Worm (Caenorhabditis elegans) whole organism, L2 larva: ENCODE measurements around the gene C14A11.6.

Experiments
- C34F6.9 ChIP-seq: fragments of 150-350 bp; optimal IDR thresholded peaks from 2 replicates; lab custom pipeline; 2014; ENCODE audit warnings: missing biosample characterization, missing genetic modification characterization
- F13H6.1 ChIP-seq: sonication (generic microtip); optimal IDR thresholded peaks from 2 replicates; lab custom pipeline; 2016; ENCODE audit warnings: missing genetic modification characterization, missing compliant biosample characterization
- R02D3.7 ChIP-seq: fragments of 150-350 bp; optimal IDR thresholded peaks from 2 replicates; lab custom pipeline; 2014; ENCODE audit warnings: missing biosample characterization, missing genetic modification characterization
- Y55F3AM.14 ChIP-seq: fragments of 200-800 bp; sonication (Bioruptor generic); optimal IDR thresholded peaks from 2 replicates; lab custom pipeline; 2018; ENCODE audit warnings: mild to moderate bottlenecking, missing genetic modification characterization, missing compliant biosample characterization
- ZK546.5 ChIP-seq: sonication (generic microtip); optimal IDR thresholded peaks from 2 replicates; lab custom pipeline; 2017; ENCODE audit warnings: missing biosample characterization, missing genetic modification characterization
- alr-1 ChIP-seq: fragments of 150-350 bp; optimal IDR thresholded peaks from 2 replicates; lab custom pipeline; 2014; ENCODE audit warnings: missing biosample characterization, missing genetic modification characterization
- aly-2 ChIP-seq: fragments of 150-350 bp; optimal IDR thresholded peaks from 2 replicates; lab custom pipeline; 2014; ENCODE audit warnings: missing biosample characterization, missing genetic modification characterization
- ama-1 ChIP-seq: fragments of 150-350 bp; optimal IDR thresholded peaks from 2 replicates; lab custom pipeline; 2018; ENCODE audit warnings: inconsistent platforms
- blmp-1 ChIP-seq: sonication (generic microtip); optimal IDR thresholded peaks from 2 replicates; lab custom pipeline; 2017; ENCODE audit warnings: missing genetic modification characterization, mild to moderate bottlenecking, missing compliant biosample characterization, antibody characterized with exemption, moderate library complexity; ENCODE audit not compliant: insufficient read depth
- ceh-16 ChIP-seq: fragments of 150-350 bp; optimal IDR thresholded peaks from 2 replicates; lab custom pipeline; 2014; ENCODE audit warnings: missing biosample characterization, missing genetic modification characterization
- ceh-82 ChIP-seq: fragments of 150-350 bp; optimal IDR thresholded peaks from 2 replicates; lab custom pipeline; 2014; ENCODE audit warnings: missing biosample characterization, missing genetic modification characterization
- crh-2 ChIP-seq: sonication (generic microtip); optimal IDR thresholded peaks from 2 replicates; lab custom pipeline; 2017; ENCODE audit warnings: missing biosample characterization, missing genetic modification characterization
- dmd-4 ChIP-seq: sonication (generic microtip); optimal IDR thresholded peaks from 2 replicates; lab custom pipeline; 2017; ENCODE audit warnings: missing biosample characterization, missing genetic modification characterization
- egl-27 ChIP-seq: sonication (generic microtip); optimal IDR thresholded peaks from 3 replicates; lab custom pipeline; 2017; ENCODE audit warnings: missing biosample characterization, missing genetic modification reagents, missing genetic modification characterization
- elt-1 ChIP-seq: fragments of 150-350 bp; optimal IDR thresholded peaks from 2 replicates; lab custom pipeline; 2014; ENCODE audit warnings: missing biosample characterization, missing genetic modification characterization
- elt-3 ChIP-seq: sonication (generic microtip); optimal IDR thresholded peaks from 2 replicates; lab custom pipeline; 2017; ENCODE audit warnings: missing biosample characterization, missing genetic modification characterization
- fos-1 ChIP-seq: fragments of 150-350 bp; optimal IDR thresholded peaks from 2 replicates; lab custom pipeline; 2014; ENCODE audit warnings: missing biosample characterization, missing genetic modification characterization
- gmeb-1 ChIP-seq: fragments of 150-350 bp; optimal IDR thresholded peaks from 2 replicates; lab custom pipeline; 2014; ENCODE audit warnings: missing biosample characterization, missing genetic modification characterization
- lin-11 ChIP-seq: fragments of 150-350 bp; sonication (generic microtip); optimal IDR thresholded peaks from 2 replicates; lab custom pipeline; 2014; ENCODE audit warnings: missing biosample characterization, missing genetic modification characterization, inconsistent platforms, mixed read lengths
- lin-13 ChIP-seq: fragments of 150-350 bp; optimal IDR thresholded peaks from 2 replicates; lab custom pipeline; 2014; ENCODE audit warnings: missing biosample characterization, missing genetic modification reagents, missing genetic modification characterization
- lin-39 ChIP-seq: fragments of 150-350 bp; optimal IDR thresholded peaks from 2 replicates; lab custom pipeline; 2014; ENCODE audit warnings: missing biosample characterization, missing genetic modification reagents, missing genetic modification characterization
- lsy-2 ChIP-seq, 2 experiments: fragments of 150-350 bp in 1 of 2; sonication (generic microtip) in 1 of 2; optimal IDR thresholded peaks; 2 replicates each; lab custom pipeline; 2014 to 2017; ENCODE audit warnings: missing biosample characterization in 2 of 2, missing genetic modification characterization in 2 of 2
- mab-5 ChIP-seq: fragments of 150-350 bp; optimal IDR thresholded peaks from 2 replicates; lab custom pipeline; 2014; ENCODE audit warnings: missing biosample characterization, missing genetic modification characterization
- mbf-1 ChIP-seq: sonication (generic microtip); optimal IDR thresholded peaks from 2 replicates; lab custom pipeline; 2017; ENCODE audit warnings: missing biosample characterization, missing genetic modification characterization
- mdl-1 ChIP-seq, 2 experiments: fragments of 150-350 bp in 1 of 2; sonication (generic microtip) in 1 of 2; optimal IDR thresholded peaks; 2 replicates each; lab custom pipeline; 2017; ENCODE audit warnings: missing biosample characterization in 2 of 2, missing genetic modification characterization in 2 of 2
- nhr-10 ChIP-seq: sonication (generic microtip); optimal IDR thresholded peaks from 2 replicates; lab custom pipeline; 2017; ENCODE audit warnings: missing biosample characterization, missing genetic modification characterization
- nhr-11 ChIP-seq: fragments of 150-350 bp; optimal IDR thresholded peaks from 2 replicates; lab custom pipeline; 2014; ENCODE audit warnings: missing biosample characterization, missing genetic modification characterization
- nhr-12 ChIP-seq: fragments of 150-350 bp; optimal IDR thresholded peaks from 2 replicates; lab custom pipeline; 2014; ENCODE audit warnings: missing biosample characterization, missing genetic modification characterization
- nhr-129 ChIP-seq: fragments of 150-350 bp; optimal IDR thresholded peaks from 2 replicates; lab custom pipeline; 2014; ENCODE audit warnings: missing biosample characterization, missing genetic modification characterization
- nhr-21 ChIP-seq: fragments of 150-350 bp; optimal IDR thresholded peaks from 2 replicates; lab custom pipeline; 2014; ENCODE audit warnings: missing biosample characterization, missing genetic modification characterization
- nhr-23 ChIP-seq: fragments of 150-350 bp; optimal IDR thresholded peaks from 2 replicates; lab custom pipeline; 2014; ENCODE audit warnings: missing biosample characterization, missing genetic modification reagents, missing genetic modification characterization
- nhr-237 ChIP-seq: fragments of 150-350 bp; optimal IDR thresholded peaks from 2 replicates; lab custom pipeline; 2014; ENCODE audit warnings: missing biosample characterization, missing genetic modification characterization
- nhr-25 ChIP-seq: fragments of 150-350 bp; sonication (generic microtip); optimal IDR thresholded peaks from 3 replicates; lab custom pipeline; 2014; ENCODE audit warnings: missing biosample characterization, missing genetic modification characterization
- nhr-6 ChIP-seq: fragments of 150-350 bp; optimal IDR thresholded peaks from 2 replicates; lab custom pipeline; 2014; ENCODE audit warnings: missing biosample characterization, missing genetic modification characterization
- nhr-77 ChIP-seq: fragments of 150-350 bp; optimal IDR thresholded peaks from 2 replicates; lab custom pipeline; 2014; ENCODE audit warnings: missing biosample characterization, missing genetic modification characterization
- peb-1 ChIP-seq: fragments of 150-350 bp; optimal IDR thresholded peaks from 2 replicates; lab custom pipeline; 2014; ENCODE audit warnings: missing biosample characterization, missing genetic modification characterization
- sem-4 ChIP-seq: fragments of 150-350 bp; optimal IDR thresholded peaks from 2 replicates; lab custom pipeline; 2014; ENCODE audit warnings: missing biosample characterization, missing genetic modification reagents, missing genetic modification characterization
- skn-1 ChIP-seq: sonication (generic microtip); optimal IDR thresholded peaks from 2 replicates; lab custom pipeline; 2017; ENCODE audit warnings: missing biosample characterization, missing genetic modification characterization
- sma-3 ChIP-seq: sonication (generic microtip); optimal IDR thresholded peaks from 2 replicates; lab custom pipeline; 2016; ENCODE audit warnings: missing genetic modification reagents, missing genetic modification characterization, missing compliant biosample characterization
- sma-9 ChIP-seq, 2 experiments: fragments of 150-350 bp in 1 of 2; sonication (generic microtip) in 1 of 2; optimal IDR thresholded peaks; 2 replicates each; lab custom pipeline; 2014 to 2016; ENCODE audit warnings: missing genetic modification characterization in 2 of 2, mild to moderate bottlenecking in 1 of 2, missing biosample characterization in 1 of 2, missing compliant biosample characterization in 1 of 2, missing genetic modification reagents in 1 of 2, moderate library complexity in 1 of 2
- snpc-4 ChIP-seq: fragments of 150-350 bp; optimal IDR thresholded peaks from 2 replicates; lab custom pipeline; 2014; ENCODE audit warnings: missing biosample characterization, missing genetic modification characterization
- unc-39 ChIP-seq: fragments of 150-350 bp; optimal IDR thresholded peaks from 2 replicates; lab custom pipeline; 2014; ENCODE audit warnings: missing biosample characterization, missing genetic modification characterization
- unc-55 ChIP-seq: fragments of 150-350 bp; sonication (generic microtip); optimal IDR thresholded peaks from 3 replicates; lab custom pipeline; 2014; ENCODE audit warnings: missing biosample characterization, missing genetic modification reagents, missing genetic modification characterization
- unc-62 ChIP-seq: fragments of 150-350 bp; optimal IDR thresholded peaks from 2 replicates; lab custom pipeline; 2014; ENCODE audit warnings: missing biosample characterization, missing genetic modification reagents, missing genetic modification characterization
- zag-1 ChIP-seq: fragments of 150-350 bp; optimal IDR thresholded peaks from 2 replicates; lab custom pipeline; 2014; ENCODE audit warnings: missing biosample characterization, missing genetic modification characterization
- ztf-1 ChIP-seq: fragments of 200-800 bp; sonication (Bioruptor generic); conservative IDR thresholded peaks from 2 replicates; pipeline ENCODE4 v1.3.6; 2022; ENCODE audit warnings: missing genetic modification characterization, missing compliant biosample characterization
- ztf-11 ChIP-seq: sonication (generic microtip); optimal IDR thresholded peaks from 2 replicates; lab custom pipeline; 2017; ENCODE audit warnings: missing biosample characterization, missing genetic modification characterization
- ztf-4 ChIP-seq: fragments of 150-350 bp; optimal IDR thresholded peaks from 2 replicates; lab custom pipeline; 2014; ENCODE audit warnings: missing biosample characterization, missing genetic modification characterization

The C14A11.6 gene

ce11 chrX:2819747-2820146, 5.8 kb upstream of the C14A11.6 start:
- TF ChIP-seq nhr-77 (tag; lab: Kevin White, UChicago) (no peak), C34F6.9 (peak; percentile 27), lsy-2 (tag; optimal IDR thresholded peaks at IDR 0.05; lab: Kevin White, UChicago) (peak in 1 of 2 experiments; percentile 26), lin-11 (tag; lab: Kevin White, UChicago) (peak; percentile 20), fos-1 (tag; lab: Kevin White, UChicago) (no peak), nhr-6 (tag; lab: Kevin White, UChicago) (peak; percentile 10)

- TF ChIP-seq sem-4 (tag; lab: Kevin White, UChicago) (no peak), nhr-21 (tag; lab: Kevin White, UChicago) (peak; percentile 5)
Observed at ce11 chrX:2818899-2819298, 5.0 kb upstream of the C14A11.6 start.

- TF ChIP-seq mbf-1, result no peak
- peak; percentile 94 for TF ChIP-seq C34F6.9
- peak; percentile 88 for TF ChIP-seq nhr-21 (tag; lab: Kevin White, UChicago)
- TF ChIP-seq blmp-1 (tag; lab: Kevin White, UChicago), result peak; percentile 30
- peak; percentile 88 for TF ChIP-seq F13H6.1 (tag; lab: Kevin White, UChicago)
- TF ChIP-seq mab-5 (tag; lab: Kevin White, UChicago), result peak; percentile 90
- TF ChIP-seq ceh-16 (tag; lab: Kevin White, UChicago), result peak; percentile 39
- peak; percentile 90 for TF ChIP-seq lin-13 (GFP tag; lab: Kevin White, UChicago)
- peak; percentile 92 for TF ChIP-seq crh-2 (tag; lab: Kevin White, UChicago)
- no peak for TF ChIP-seq nhr-77 (tag; lab: Kevin White, UChicago)
- TF ChIP-seq ZK546.5 (tag; lab: Kevin White, UChicago), result no peak
- peak; percentile 61 for TF ChIP-seq nhr-6 (tag; lab: Kevin White, UChicago)
- TF ChIP-seq nhr-11 (tag; lab: Kevin White, UChicago), result no peak
- TF ChIP-seq lin-39 (tag; lab: Kevin White, UChicago), result no peak
- peak; percentile 71 for TF ChIP-seq zag-1 (tag; lab: Kevin White, UChicago)
- no peak for TF ChIP-seq ama-1 (lab: Kevin White, UChicago)
- peak; percentile 89 for TF ChIP-seq gmeb-1 (tag; lab: Kevin White, UChicago)
- TF ChIP-seq egl-27 (tag; lab: Kevin White, UChicago), result peak; percentile 92
- TF ChIP-seq elt-1 (tag; lab: Kevin White, UChicago), result no peak
- TF ChIP-seq skn-1 (tag; lab: Kevin White, UChicago), result no peak
- TF ChIP-seq unc-55 (GFP tag; lab: Kevin White, UChicago), result peak; percentile 95
- TF ChIP-seq ztf-11 (tag; lab: Kevin White, UChicago), result no peak
- TF ChIP-seq nhr-237 (tag; lab: Kevin White, UChicago), result no peak
- TF ChIP-seq ceh-82 (tag; lab: Kevin White, UChicago), result peak; percentile 72
- TF ChIP-seq sma-3 (GFP tag; lab: Kevin White, UChicago), result peak; percentile 77
- peak in 1 of 2 experiments; percentile 73 for TF ChIP-seq mdl-1 (tag; optimal IDR thresholded peaks at IDR 0.05; lab: Kevin White, UChicago)
- peak; percentile 86 for TF ChIP-seq nhr-129 (tag; lab: Kevin White, UChicago)
- peak; percentile 6 for TF ChIP-seq R02D3.7 (tag; lab: Kevin White, UChicago)
- TF ChIP-seq lsy-2 (tag; optimal IDR thresholded peaks at IDR 0.05; lab: Kevin White, UChicago), result peak; percentile 87 to 92
- TF ChIP-seq dmd-4, result no peak
- peak; percentile 77 for TF ChIP-seq sem-4 (tag; lab: Kevin White, UChicago)
- TF ChIP-seq ztf-4, result peak; percentile 70
- TF ChIP-seq elt-3 (tag; lab: Kevin White, UChicago), result no peak
- TF ChIP-seq unc-62 (GFP tag; lab: Kevin White, UChicago), result no peak
- TF ChIP-seq aly-2, result no peak
- no peak for TF ChIP-seq ztf-1
- no peak for TF ChIP-seq nhr-10 (tag; lab: Kevin White, UChicago)
- TF ChIP-seq unc-39 (tag; lab: Kevin White, UChicago), result no peak
- TF ChIP-seq Y55F3AM.14, result peak; percentile 72
- peak; percentile 93 for TF ChIP-seq sma-9 (GFP tag; optimal IDR thresholded peaks at IDR 0.05; lab: Kevin White, UChicago)
- no peak for TF ChIP-seq sma-9 (tag; optimal IDR thresholded peaks at IDR 0.05; lab: Kevin White, UChicago)
- TF ChIP-seq nhr-25, result peak; percentile 78
- peak; percentile 38 for TF ChIP-seq nhr-12 (tag; lab: Kevin White, UChicago)
- peak; percentile 86 for TF ChIP-seq fos-1 (tag; lab: Kevin White, UChicago)
- no peak for TF ChIP-seq alr-1
- TF ChIP-seq lin-11 (tag; lab: Kevin White, UChicago), result peak; percentile 89
- peak; percentile 68 for TF ChIP-seq snpc-4 (tag; lab: Kevin White, UChicago)
- TF ChIP-seq nhr-23 (tag; lab: Kevin White, UChicago), result no peak
- no peak for TF ChIP-seq peb-1 (tag; lab: Kevin White, UChicago)
Observed at ce11 chrX:2809611-2810010, 4.3 kb downstream of the C14A11.6 start, which contains the start of gene C14A11.9. Gene C14A11.9, minus strand, starts transcription at chrX:2809637.
